Worm (Caenorhabditis elegans): ENCODE results near the gene T19C3.3.

DNA sequence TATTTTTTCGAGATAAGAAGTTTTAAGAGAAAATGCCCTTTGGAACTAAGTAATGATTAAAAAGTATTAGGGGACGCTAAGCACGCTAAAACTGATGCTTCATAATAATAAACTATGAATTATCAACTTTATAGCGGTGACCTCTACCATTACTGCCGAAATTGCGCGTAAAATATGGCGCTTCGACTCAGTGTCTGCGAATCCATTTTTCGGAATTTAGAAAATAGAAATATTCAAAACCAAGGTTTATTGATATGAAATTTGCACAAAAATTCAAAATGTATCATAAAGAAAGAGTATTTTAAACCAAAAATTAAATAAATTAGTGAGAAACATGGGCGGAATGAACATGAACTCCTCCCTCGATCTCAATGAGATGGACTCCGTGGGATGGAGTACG lies 15.1 kb downstream of the T19C3.3 start:
- no peak for TF ChIP-seq him-1 (tag; optimal IDR thresholded peaks at IDR 0.05)
- TF ChIP-seq W03F9.2 (tag; optimal IDR thresholded peaks at IDR 0.05), result no peak
- TF ChIP-seq dao-5 (tag; optimal IDR thresholded peaks at IDR 0.05), result no peak
